Fruit fly (Drosophila melanogaster) whole organism, embryonic: ENCODE measurements around the gene CG7381.

Source experiments
- C15 ChIP-seq: fragments of 200-800 bp; sonication (Bioruptor generic); IDR thresholded peaks from 3 replicates; pipeline ENCODE4 v1.3.6; 2022; ENCODE audit warnings: missing biosample characterization, missing genetic modification characterization
- CG10267 ChIP-seq: fragments of 200-800 bp; sonication (Bioruptor generic); optimal IDR thresholded peaks from 2 replicates; lab custom pipeline; 2018; ENCODE audit warnings: missing biosample characterization, mild to moderate bottlenecking, missing genetic modification characterization, moderate library complexity
- CG10366 ChIP-seq: fragments of 200-800 bp; sonication (Bioruptor generic); IDR thresholded peaks from 2 replicates; pipeline ENCODE4 v1.3.6; 2022; ENCODE audit warnings: missing biosample characterization, missing genetic modification characterization
- CG10431 ChIP-seq: fragments of 200-800 bp; sonication (Bioruptor generic); optimal IDR thresholded peaks from 3 replicates; lab custom pipeline; 2018; ENCODE audit warnings: missing biosample characterization, mild to moderate bottlenecking, missing genetic modification characterization
- CG10462 ChIP-seq: fragments of 200-800 bp; sonication (Bioruptor generic); optimal IDR thresholded peaks from 2 replicates; lab custom pipeline; 2016; ENCODE audit warnings: missing biosample characterization, missing genetic modification characterization
- CG10979 ChIP-seq: fragments of 200-800 bp; sonication (Bioruptor generic); optimal IDR thresholded peaks from 2 replicates; lab custom pipeline; 2018; ENCODE audit warnings: missing biosample characterization, mild to moderate bottlenecking, missing genetic modification characterization, moderate library complexity
- CG11398 ChIP-seq: fragments of 200-800 bp; sonication (Bioruptor generic); optimal IDR thresholded peaks from 2 replicates; lab custom pipeline; 2016; ENCODE audit warnings: missing biosample characterization, missing genetic modification characterization
- CG12071 ChIP-seq: fragments of 200-800 bp; sonication (Bioruptor generic); optimal IDR thresholded peaks from 3 replicates; lab custom pipeline; 2018; ENCODE audit warnings: missing biosample characterization, mild to moderate bottlenecking, missing genetic modification characterization
- CG1233 ChIP-seq: fragments of 200-800 bp; sonication (Bioruptor generic); optimal IDR thresholded peaks from 4 replicates; lab custom pipeline; 2018; ENCODE audit warnings: missing biosample characterization, mild to moderate bottlenecking, missing genetic modification characterization
- CG12769 ChIP-seq: fragments of 200-800 bp; sonication (Bioruptor generic); optimal IDR thresholded peaks from 2 replicates; lab custom pipeline; 2019; ENCODE audit warnings: missing biosample characterization, mild to moderate bottlenecking, missing genetic modification characterization, moderate library complexity
- CG14667 ChIP-seq: fragments of 200-800 bp; sonication (Bioruptor generic); IDR thresholded peaks from 2 replicates; pipeline ENCODE4 v1.3.6; 2022; ENCODE audit warnings: missing biosample characterization, missing genetic modification characterization
- CG16863 ChIP-seq: fragments of 200-800 bp; sonication (Bioruptor generic); optimal IDR thresholded peaks from 3 replicates; lab custom pipeline; 2016; ENCODE audit warnings: missing biosample characterization, missing genetic modification characterization
- CG17829 ChIP-seq: fragments of 200-800 bp; optimal IDR thresholded peaks from 2 replicates; lab custom pipeline; 2019; ENCODE audit warnings: missing biosample characterization, mild to moderate bottlenecking, missing genetic modification characterization, moderate library complexity
- CG1832 ChIP-seq: fragments of 200-800 bp; sonication (Bioruptor generic); optimal IDR thresholded peaks from 2 replicates; lab custom pipeline; 2017; ENCODE audit warnings: missing biosample characterization, mild to moderate bottlenecking, missing genetic modification characterization, inconsistent platforms
- CG18599 ChIP-seq: fragments of 200-800 bp; sonication (Bioruptor generic); optimal IDR thresholded peaks from 3 replicates; lab custom pipeline; 2017; ENCODE audit warnings: missing biosample characterization, missing genetic modification characterization, mild to moderate bottlenecking, moderate library complexity, missing genetic modification reagents
- CG2120 ChIP-seq: fragments of 200-800 bp; sonication (Bioruptor generic); optimal IDR thresholded peaks from 3 replicates; lab custom pipeline; 2016; ENCODE audit warnings: missing biosample characterization, missing genetic modification characterization
- CG2199 ChIP-seq: fragments of 200-800 bp; sonication (Bioruptor generic); IDR thresholded peaks from 3 replicates; pipeline ENCODE4 v1.3.6; 2022; ENCODE audit warnings: missing biosample characterization, missing genetic modification characterization
- CG31224 ChIP-seq: fragments of 200-800 bp; sonication (Bioruptor generic); IDR thresholded peaks from 2 replicates; pipeline ENCODE4 v1.3.6; 2022; ENCODE audit warnings: missing biosample characterization, missing genetic modification characterization
- CG34422 ChIP-seq: fragments of 200-800 bp; sonication (Bioruptor generic); IDR thresholded peaks from 3 replicates; pipeline ENCODE4 v1.3.6; 2022; ENCODE audit warnings: missing biosample characterization, missing genetic modification characterization
- CG3838 ChIP-seq: fragments of 200-800 bp; sonication (Bioruptor generic); optimal IDR thresholded peaks from 3 replicates; lab custom pipeline; 2016; ENCODE audit warnings: missing biosample characterization, missing genetic modification characterization
- CG4707 ChIP-seq: fragments of 200-800 bp; sonication (Bioruptor generic); optimal IDR thresholded peaks from 2 replicates; lab custom pipeline; 2018; ENCODE audit warnings: missing biosample characterization, mild to moderate bottlenecking, missing genetic modification characterization, moderate library complexity
- CG7357 ChIP-seq: fragments of 200-800 bp; sonication (Bioruptor generic); IDR thresholded peaks from 3 replicates; pipeline ENCODE4 v1.3.6; 2022; ENCODE audit warnings: missing biosample characterization, missing genetic modification characterization
- CG8089 ChIP-seq: fragments of 200-800 bp; sonication (Bioruptor generic); optimal IDR thresholded peaks from 3 replicates; lab custom pipeline; 2016; ENCODE audit warnings: missing biosample characterization, missing genetic modification characterization
- E2f2 ChIP-seq: fragments of 200-800 bp; sonication (Bioruptor generic); IDR thresholded peaks from 2 replicates; pipeline ENCODE4 v1.3.6; 2022; ENCODE audit warnings: missing biosample characterization, missing genetic modification characterization
- Ravus ChIP-seq: fragments of 200-800 bp; sonication (Bioruptor generic); IDR thresholded peaks from 2 replicates; pipeline ENCODE4 v1.3.6; 2022; ENCODE audit warnings: missing biosample characterization, missing genetic modification characterization
- Sin3A ChIP-seq: fragments of >200 bp; optimal IDR thresholded peaks from 2 replicates; lab custom pipeline; 2018
- Sox100B ChIP-seq: fragments of 200-800 bp; sonication (Bioruptor generic); optimal IDR thresholded peaks from 3 replicates; lab custom pipeline; 2018; ENCODE audit warnings: missing biosample characterization, mild to moderate bottlenecking, missing genetic modification characterization
- al ChIP-seq: fragments of 200-800 bp; sonication (Bioruptor generic); IDR thresholded peaks from 2 replicates; pipeline ENCODE4 v1.3.6; 2022; ENCODE audit warnings: missing biosample characterization, missing genetic modification characterization
- ap ChIP-seq: fragments of 200-800 bp; sonication (Bioruptor generic); IDR thresholded peaks from 2 replicates; pipeline ENCODE4 v1.3.6; 2022; ENCODE audit warnings: missing biosample characterization, missing genetic modification characterization
- btn ChIP-seq: fragments of 200-800 bp; sonication (Bioruptor generic); optimal IDR thresholded peaks from 2 replicates; lab custom pipeline; 2016; ENCODE audit warnings: missing biosample characterization, missing genetic modification characterization
- croc ChIP-seq: fragments of 200-800 bp; sonication (Bioruptor generic); conservative IDR thresholded peaks from 3 replicates; pipeline ENCODE4 v1.3.6; 2022; ENCODE audit warnings: missing biosample characterization, missing genetic modification characterization
- disco-r ChIP-seq: fragments of 200-800 bp; sonication (Bioruptor generic); optimal IDR thresholded peaks from 2 replicates; lab custom pipeline; 2016; ENCODE audit warnings: missing biosample characterization, missing genetic modification characterization
- dpn ChIP-seq, 2 experiments: fragments of 200-800 bp; sonication (Bioruptor generic); optimal IDR thresholded peaks; 3 replicates each; lab custom pipeline; 2016; ENCODE audit warnings: missing biosample characterization in 2 of 2, missing genetic modification characterization in 2 of 2
- eve ChIP-seq, 2 experiments: fragments of >200 bp; optimal IDR thresholded peaks; 2 replicates each; lab custom pipeline; 2017; ENCODE audit warnings: missing biosample characterization in 2 of 2, missing genetic modification characterization in 2 of 2
- gcm2 ChIP-seq: fragments of 200-800 bp; sonication (Bioruptor generic); optimal IDR thresholded peaks from 2 replicates; lab custom pipeline; 2016; ENCODE audit warnings: missing biosample characterization, missing genetic modification characterization
- gsb-n ChIP-seq: fragments of 200-800 bp; sonication (Bioruptor generic); optimal IDR thresholded peaks from 3 replicates; lab custom pipeline; 2018; ENCODE audit warnings: missing biosample characterization, mild to moderate bottlenecking, missing genetic modification characterization
- hkb ChIP-seq, 2 experiments: fragments of 200-800 bp in 1 of 2; fragments of >200 bp in 1 of 2; sonication (Bioruptor generic) in 1 of 2; IDR thresholded peaks in 1 of 2; optimal IDR thresholded peaks in 1 of 2; 2 replicates each; pipeline versions ENCODE4 v1.3.6 to Lab custom; 2017 to 2022; ENCODE audit warnings: missing biosample characterization in 1 of 2, missing genetic modification characterization in 1 of 2
- odd ChIP-seq: fragments of 200-800 bp; sonication (Bioruptor generic); optimal IDR thresholded peaks from 2 replicates; lab custom pipeline; 2017; ENCODE audit warnings: missing biosample characterization, mild to moderate bottlenecking, missing genetic modification characterization
- pb ChIP-seq: fragments of 200-800 bp; sonication (Bioruptor generic); optimal IDR thresholded peaks from 3 replicates; lab custom pipeline; 2016; ENCODE audit warnings: missing biosample characterization, missing genetic modification characterization
- ranshi ChIP-seq: fragments of 200-800 bp; sonication (Bioruptor generic); IDR thresholded peaks from 2 replicates; pipeline ENCODE4 v1.3.6; 2022; ENCODE audit warnings: missing biosample characterization, missing genetic modification characterization
- repo ChIP-seq: fragments of 200-800 bp; sonication (Bioruptor generic); optimal IDR thresholded peaks from 2 replicates; lab custom pipeline; 2016; ENCODE audit warnings: missing biosample characterization, missing genetic modification characterization
- run ChIP-seq: fragments of 200-800 bp; sonication (Bioruptor generic); optimal IDR thresholded peaks from 3 replicates; lab custom pipeline; 2018; ENCODE audit warnings: missing biosample characterization, mild to moderate bottlenecking, missing genetic modification characterization
- sc ChIP-seq, 3 experiments: fragments of >200 bp in 2 of 3; fragments of 200-800 bp in 1 of 3; sonication (Bioruptor generic) in 1 of 3; optimal IDR thresholded peaks; 2 replicates in 2 of 3; 3 replicates in 1 of 3; lab custom pipeline; 2017; ENCODE audit warnings: mild to moderate bottlenecking in 1 of 3, missing biosample characterization in 1 of 3, missing genetic modification characterization in 1 of 3, missing genetic modification reagents in 1 of 3
- scrt ChIP-seq: fragments of 200-800 bp; sonication (Bioruptor generic); optimal IDR thresholded peaks from 2 replicates; lab custom pipeline; 2018; ENCODE audit warnings: missing biosample characterization, mild to moderate bottlenecking, missing genetic modification characterization, moderate library complexity
- tgo ChIP-seq: fragments of 200-800 bp; sonication (Bioruptor generic); IDR thresholded peaks from 3 replicates; pipeline ENCODE4 v1.3.6; 2022; ENCODE audit warnings: missing biosample characterization, missing genetic modification characterization
- zfh1 ChIP-seq: fragments of 200-800 bp; sonication (Bioruptor generic); IDR thresholded peaks from 3 replicates; pipeline ENCODE4 v1.3.6; 2022; ENCODE audit warnings: missing biosample characterization, missing genetic modification characterization

CG7381 gene

dm6 chr3R:12982167-12982981, 5.1 kb upstream of the CG7381 start (continued):
- TF ChIP-seq odd (GFP tag; lab: Kevin White, UChicago) (peak; percentile 55), CG17829 (peak; percentile 61), CG7357 (GFP tag; lab: Robert Waterston, UW) (peak; percentile 53; the same call in 1 of the 3 replicates), CG10366 (GFP tag; lab: Robert Waterston, UW) (peak; percentile 67), CG2199 (GFP tag; lab: Robert Waterston, UW) (no peak), CG10267 (tag; lab: Kevin White, UChicago) (peak; percentile 49), CG11398 (GFP tag; lab: Kevin White, UChicago) (no peak), Sin3A (lab: Kevin White, UChicago) (no peak), disco-r (peak; percentile 12), CG4707 (GFP tag; lab: Kevin White, UChicago) (peak; percentile 13), ap (GFP tag; lab: Robert Waterston, UW) (no peak), CG1832 (no peak), run (tag; lab: Kevin White, UChicago) (no peak), gsb-n (tag; lab: Kevin White, UChicago) (no peak)

dm6 chr3R:12981334-12982166, 4.3 kb upstream of the CG7381 start:
- TF ChIP-seq sc (optimal IDR thresholded peaks at IDR 0.05; lab: Kevin White, UChicago) (no peak), sc (GFP tag; optimal IDR thresholded peaks at IDR 0.05; lab: Kevin White, UChicago) (no peak), scrt (GFP tag; lab: Kevin White, UChicago) (peak; percentile 19), C15 (GFP tag; lab: Robert Waterston, UW) (no peak), CG10462 (GFP tag; lab: Kevin White, UChicago) (peak; percentile 19), btn (GFP tag; lab: Kevin White, UChicago) (no peak), CG8089 (GFP tag; lab: Kevin White, UChicago) (no peak), repo (peak; percentile 13), CG10979 (tag; lab: Kevin White, UChicago) (peak; percentile 70), Sin3A (lab: Kevin White, UChicago) (no peak), Ravus (GFP tag; lab: Robert Waterston, UW) (no peak), CG14667 (GFP tag; lab: Robert Waterston, UW) (peak; percentile 52; the same call in 1 of the 2 replicates), gcm2 (GFP tag; lab: Kevin White, UChicago) (peak; percentile 11), hkb (optimal IDR thresholded peaks at IDR 0.05; lab: Kevin White, UChicago) (no peak), hkb (GFP tag; IDR thresholded peaks at IDR 0.05; lab: Robert Waterston, UW) (peak; percentile 74), CG12769 (tag; lab: Kevin White, UChicago) (no peak), CG1233 (GFP tag; lab: Kevin White, UChicago) (peak; percentile 11), ranshi (GFP tag; lab: Robert Waterston, UW) (peak; percentile 41; the same call in 1 of the 2 replicates), zfh1 (GFP tag; lab: Robert Waterston, UW) (0 out of 3 replicates have a peak, but pooled peaks have one; percentile 58), dpn (GFP tag; optimal IDR thresholded peaks at IDR 0.05; lab: Kevin White, UChicago) (peak; percentile 38 to 41), tgo (GFP tag; lab: Robert Waterston, UW) (peak; percentile 57; the same call in 1 of the 3 replicates), CG12071 (GFP tag; lab: Kevin White, UChicago) (peak; percentile 16), CG2120 (peak; percentile 54), pb (GFP tag; lab: Kevin White, UChicago) (no peak), E2f2 (peak; percentile 38; the same call in 1 of the 2 replicates), CG18599 (GFP tag; lab: Kevin White, UChicago) (peak; percentile 68), Sox100B (peak; percentile 71), CG34422 (GFP tag; lab: Robert Waterston, UW) (0 out of 3 replicates have a peak, but pooled peaks have one; percentile 6), CG16863 (GFP tag; lab: Kevin White, UChicago) (peak; percentile 9), al (0 out of 2 replicates have a peak, but pooled peaks have one; percentile 27), eve (GFP tag; optimal IDR thresholded peaks at IDR 0.05; lab: Kevin White, UChicago) (no peak), CG10431 (GFP tag; lab: Kevin White, UChicago) (no peak), croc (GFP tag; lab: Robert Waterston, UW) (0 out of 3 replicates have a peak, but pooled peaks have one; percentile 19), CG3838 (GFP tag; lab: Kevin White, UChicago) (peak; percentile 43), CG31224 (GFP tag; lab: Robert Waterston, UW) (no peak)
